Fruit fly (Drosophila melanogaster): ENCODE results near the gene CG4822.

- no peak for TF ChIP-seq CG8290 (GFP tag; optimal IDR thresholded peaks at IDR 0.05)
- TF ChIP-seq CG8290 (tag; optimal IDR thresholded peaks at IDR 0.05) = peak in 1 of 2 experiments; percentile 42
- no peak for TF ChIP-seq fd64A (GFP tag; optimal IDR thresholded peaks at IDR 0.05)
- no peak for TF ChIP-seq Tbp (GFP tag; optimal IDR thresholded peaks at IDR 0.05)
- no peak for TF ChIP-seq p53 (GFP tag; optimal IDR thresholded peaks at IDR 0.05)
- peak; percentile 9 for TF ChIP-seq CG13296 (GFP tag; optimal IDR thresholded peaks at IDR 0.05)
- TF ChIP-seq ind (GFP tag; optimal IDR thresholded peaks at IDR 0.05) = no peak
- no peak for TF ChIP-seq wek (GFP tag; optimal IDR thresholded peaks at IDR 0.05)
- no peak for TF ChIP-seq CG5180 (GFP tag; optimal IDR thresholded peaks at IDR 0.05)
- TF ChIP-seq CG4617 (GFP tag; optimal IDR thresholded peaks at IDR 0.05; ENCODE audit: borderline replicate concordance) = no peak
- TF ChIP-seq pb (GFP tag; optimal IDR thresholded peaks at IDR 0.05) = no peak
- TF ChIP-seq HmgD (GFP tag; optimal IDR thresholded peaks at IDR 0.05) = no peak
- no peak for TF ChIP-seq usp (GFP tag; optimal IDR thresholded peaks at IDR 0.05)
- TF ChIP-seq dmrt11E (tag; optimal IDR thresholded peaks at IDR 0.05) = no peak
These were observed 49.4 kb downstream of the CG4822 start for dm6 chr2L:71869-72751.

Measured in whole organism, embryonic.